Fruit fly (Drosophila melanogaster): Measurements from ENCODE around the gene eIF2D.
A peak's percentile ranks its signal among the peaks of the same experiment; 100 is the strongest.

eIF2D gene

dm6 chr3R:29116167-29116725 is 35.3 kb downstream of the eIF2D start, which contains the start of gene Atg14 (continued):
- peak; percentile 37 for TF ChIP-seq exex (tag; optimal IDR thresholded peaks at IDR 0.05)
- no peak for TF ChIP-seq Usf (GFP tag; optimal IDR thresholded peaks at IDR 0.05)
- TF ChIP-seq CG8478 (optimal IDR thresholded peaks at IDR 0.05): no peak
- TF ChIP-seq CG13296 (GFP tag; optimal IDR thresholded peaks at IDR 0.05): no peak
- no peak for TF ChIP-seq rib (GFP tag; IDR thresholded peaks at IDR 0.05)
- TF ChIP-seq eve (GFP tag; optimal IDR thresholded peaks at IDR 0.05): no peak
- TF ChIP-seq B-H1 (GFP tag; IDR thresholded peaks at IDR 0.05): no peak; the same call in 2 of the 3 replicates
- no peak for TF ChIP-seq cato (GFP tag; optimal IDR thresholded peaks at IDR 0.05; ENCODE audit: borderline replicate concordance)
- no peak for TF ChIP-seq cas (GFP tag; IDR thresholded peaks at IDR 0.05)
- TF ChIP-seq Dip3 (GFP tag; optimal IDR thresholded peaks at IDR 0.05): no peak
- no peak for TF ChIP-seq trh (GFP tag; optimal IDR thresholded peaks at IDR 0.05)
- no peak for TF ChIP-seq danr (GFP tag; IDR thresholded peaks at IDR 0.05)
- TF ChIP-seq gsb (GFP tag; IDR thresholded peaks at IDR 0.05): no peak
- no peak for TF ChIP-seq chm (GFP tag; IDR thresholded peaks at IDR 0.05)
- TF ChIP-seq Ptx1 (GFP tag; IDR thresholded peaks at IDR 0.05): no peak
- TF ChIP-seq CG31441 (GFP tag; IDR thresholded peaks at IDR 0.05): no peak
- TF ChIP-seq Ets65A (GFP tag): peak; percentile 35
- TF ChIP-seq pnt (GFP tag; optimal IDR thresholded peaks at IDR 0.05): no peak
- TF ChIP-seq klu (GFP tag; IDR thresholded peaks at IDR 0.05): no peak
- TF ChIP-seq CG7556 (GFP tag; optimal IDR thresholded peaks at IDR 0.05): no peak
- TF ChIP-seq Hsf (GFP tag; optimal IDR thresholded peaks at IDR 0.05): no peak
- TF ChIP-seq prd (optimal IDR thresholded peaks at IDR 0.05): no peak
- 0 out of 3 replicates have a peak, but pooled peaks have one; percentile 13 for TF ChIP-seq prd (GFP tag; IDR thresholded peaks at IDR 0.05)
- TF ChIP-seq CG13624 (GFP tag; optimal IDR thresholded peaks at IDR 0.05): no peak
- TF ChIP-seq CG6854 (GFP tag; optimal IDR thresholded peaks at IDR 0.05): no peak
- TF ChIP-seq nau (GFP tag; optimal IDR thresholded peaks at IDR 0.05): no peak
- no peak for TF ChIP-seq CG15073 (GFP tag; optimal IDR thresholded peaks at IDR 0.05)
- no peak for TF ChIP-seq CG8089 (GFP tag; optimal IDR thresholded peaks at IDR 0.05)
- TF ChIP-seq Xrp1 (GFP tag; IDR thresholded peaks at IDR 0.05): peak; percentile 44; the same call in 1 of the 2 replicates
- TF ChIP-seq lmd (GFP tag; IDR thresholded peaks at IDR 0.05): no peak; the same call in 1 of the 2 replicates
- TF ChIP-seq CG43689 (GFP tag; IDR thresholded peaks at IDR 0.05): no peak
- TF ChIP-seq abd-A (tag; optimal IDR thresholded peaks at IDR 0.05): no peak
- peak; percentile 81 for TF ChIP-seq knrl (GFP tag; IDR thresholded peaks at IDR 0.05; ENCODE audit: partially characterized antibody)
- no peak for TF ChIP-seq gem (tag; optimal IDR thresholded peaks at IDR 0.05)
- peak; percentile 93 for TF ChIP-seq Dref (GFP tag; IDR thresholded peaks at IDR 0.05)
- no peak for TF ChIP-seq CG16779 (GFP tag; IDR thresholded peaks at IDR 0.05)
- peak; percentile 99 for TF ChIP-seq CG34224 (GFP tag; IDR thresholded peaks at IDR 0.05; ENCODE audit: partially characterized antibody)
- TF ChIP-seq Sin3A (optimal IDR thresholded peaks at IDR 0.05): peak; percentile 11
- TF ChIP-seq NfI (GFP tag; optimal IDR thresholded peaks at IDR 0.05): peak; percentile 40
- TF ChIP-seq gcm2 (GFP tag; optimal IDR thresholded peaks at IDR 0.05): no peak
- TF ChIP-seq CG2116 (GFP tag; optimal IDR thresholded peaks at IDR 0.05): peak; percentile 81
- TF ChIP-seq CG3838 (GFP tag; optimal IDR thresholded peaks at IDR 0.05): no peak
- TF ChIP-seq CG4820 (GFP tag; optimal IDR thresholded peaks at IDR 0.05): no peak
- peak; percentile 19 for TF ChIP-seq repo (GFP tag; optimal IDR thresholded peaks at IDR 0.05)
- TF ChIP-seq CG32767 (GFP tag; IDR thresholded peaks at IDR 0.05): no peak
- no peak for TF ChIP-seq Lim3 (GFP tag; IDR thresholded peaks at IDR 0.05)
- peak; percentile 8 for TF ChIP-seq Dek (tag; optimal IDR thresholded peaks at IDR 0.05)
- TF ChIP-seq Bteb2 (GFP tag; optimal IDR thresholded peaks at IDR 0.05): no peak
- no peak for TF ChIP-seq Antp (GFP tag; optimal IDR thresholded peaks at IDR 0.05)
- TF ChIP-seq sqz (GFP tag; optimal IDR thresholded peaks at IDR 0.05): no peak
- no peak for TF ChIP-seq CG6254 (GFP tag; optimal IDR thresholded peaks at IDR 0.05)
- TF ChIP-seq org-1 (GFP tag; optimal IDR thresholded peaks at IDR 0.05): no peak
- TF ChIP-seq CG17385 (GFP tag; optimal IDR thresholded peaks at IDR 0.05): no peak

Data from whole organism, embryonic.